Fruit fly (Drosophila melanogaster): Measurements from ENCODE around the gene CG4408.

- TF ChIP-seq psq (optimal IDR thresholded peaks at IDR 0.05), result no peak
- no peak for TF ChIP-seq Sin3A (optimal IDR thresholded peaks at IDR 0.05)
These were observed 4.7 kb downstream of the CG4408 start, which contains the start of gene RpS3 for dm6 chr3R:23358565-23359138.
